Fruit fly (Drosophila melanogaster) whole organism, embryonic: Measurements from ENCODE around the gene TFAM.

Experiments
- Asciz ChIP-seq: fragments of 200-800 bp; sonication (Bioruptor generic); optimal IDR thresholded peaks from 2 replicates; lab custom pipeline; 2017; ENCODE audit warnings: missing biosample characterization, mild to moderate bottlenecking, missing genetic modification characterization, missing genetic modification reagents
- B-H1 ChIP-seq: fragments of 200-800 bp; sonication (Bioruptor generic); IDR thresholded peaks from 3 replicates; pipeline ENCODE4 v1.3.6; 2022; ENCODE audit warnings: missing biosample characterization, missing genetic modification characterization
- Bgb ChIP-seq: fragments of 200-800 bp; sonication (Bioruptor generic); IDR thresholded peaks from 2 replicates; pipeline ENCODE4 v1.3.6; 2022; ENCODE audit warnings: missing biosample characterization, missing genetic modification characterization; ENCODE audit not compliant: partially characterized antibody
- CG10321 ChIP-seq: fragments of 200-800 bp; sonication (Bioruptor generic); IDR thresholded peaks from 2 replicates; pipeline ENCODE4 v1.3.6; 2022; ENCODE audit warnings: missing biosample characterization, missing genetic modification characterization
- CG10462 ChIP-seq: fragments of 200-800 bp; sonication (Bioruptor generic); optimal IDR thresholded peaks from 2 replicates; lab custom pipeline; 2016; ENCODE audit warnings: missing biosample characterization, missing genetic modification characterization
- CG12942 ChIP-seq: fragments of 200-800 bp; sonication (Bioruptor generic); optimal IDR thresholded peaks from 3 replicates; lab custom pipeline; 2016; ENCODE audit warnings: missing biosample characterization, missing genetic modification characterization
- CG15479 ChIP-seq: fragments of 200-800 bp; sonication (Bioruptor generic); optimal IDR thresholded peaks from 3 replicates; lab custom pipeline; 2019; ENCODE audit warnings: missing biosample characterization, mild to moderate bottlenecking, missing genetic modification characterization, moderate library complexity
- CG15514 ChIP-seq: fragments of 200-800 bp; sonication (Bioruptor generic); optimal IDR thresholded peaks from 3 replicates; lab custom pipeline; 2017; ENCODE audit warnings: missing biosample characterization, missing genetic modification characterization, mild to moderate bottlenecking, moderate library complexity, missing genetic modification reagents
- CG1603 ChIP-seq: fragments of 200-800 bp; sonication (Bioruptor generic); optimal IDR thresholded peaks from 2 replicates; lab custom pipeline; 2019; ENCODE audit warnings: missing biosample characterization, mild to moderate bottlenecking, missing genetic modification characterization, moderate library complexity
- CG1832 ChIP-seq: fragments of 200-800 bp; sonication (Bioruptor generic); optimal IDR thresholded peaks from 2 replicates; lab custom pipeline; 2017; ENCODE audit warnings: missing biosample characterization, mild to moderate bottlenecking, missing genetic modification characterization, inconsistent platforms
- CG18476 ChIP-seq: fragments of 200-800 bp; sonication (Bioruptor generic); optimal IDR thresholded peaks from 2 replicates; lab custom pipeline; 2016; ENCODE audit warnings: missing biosample characterization, mild to moderate bottlenecking, missing genetic modification characterization
- CG2116 ChIP-seq: fragments of 200-800 bp; sonication (Bioruptor generic); optimal IDR thresholded peaks from 3 replicates; lab custom pipeline; 2018; ENCODE audit warnings: missing biosample characterization, mild to moderate bottlenecking, missing genetic modification characterization
- CG2129 ChIP-seq: fragments of 200-800 bp; sonication (Bioruptor generic); IDR thresholded peaks from 2 replicates; pipeline ENCODE4 v1.3.6; 2022; ENCODE audit warnings: missing biosample characterization, missing genetic modification characterization; ENCODE audit not compliant: partially characterized antibody
- CG31224 ChIP-seq: fragments of 200-800 bp; sonication (Bioruptor generic); IDR thresholded peaks from 2 replicates; pipeline ENCODE4 v1.3.6; 2022; ENCODE audit warnings: missing biosample characterization, missing genetic modification characterization
- CG32767 ChIP-seq: fragments of 200-800 bp; sonication (Bioruptor generic); IDR thresholded peaks from 2 replicates; pipeline ENCODE4 v1.3.6; 2022; ENCODE audit warnings: missing biosample characterization, missing genetic modification characterization
- CG3281 ChIP-seq: fragments of 200-800 bp; sonication (Bioruptor generic); optimal IDR thresholded peaks from 3 replicates; lab custom pipeline; 2017; ENCODE audit warnings: missing biosample characterization, mild to moderate bottlenecking, missing genetic modification characterization
- CG34422 ChIP-seq: fragments of 200-800 bp; sonication (Bioruptor generic); IDR thresholded peaks from 3 replicates; pipeline ENCODE4 v1.3.6; 2022; ENCODE audit warnings: missing biosample characterization, missing genetic modification characterization
- CG4328 ChIP-seq: fragments of 200-800 bp; sonication (Bioruptor generic); optimal IDR thresholded peaks from 3 replicates; lab custom pipeline; 2017; ENCODE audit warnings: missing biosample characterization, missing genetic modification reagents, missing genetic modification characterization
- CG4820 ChIP-seq: fragments of 200-800 bp; sonication (Bioruptor generic); optimal IDR thresholded peaks from 3 replicates; lab custom pipeline; 2016; ENCODE audit warnings: missing biosample characterization, missing genetic modification characterization
- CG5180 ChIP-seq: fragments of 200-800 bp; sonication (Bioruptor generic); optimal IDR thresholded peaks from 3 replicates; lab custom pipeline; 2017; ENCODE audit warnings: missing biosample characterization, missing genetic modification characterization, mild to moderate bottlenecking, moderate library complexity, missing genetic modification reagents
- Ets65A ChIP-seq: fragments of 200-800 bp; sonication (Bioruptor generic); peaks from one replicate; lab custom pipeline; 2016; ENCODE audit warnings: missing biosample characterization, missing genetic modification characterization
- Fer1 ChIP-seq: fragments of 200-800 bp; sonication (Bioruptor generic); optimal IDR thresholded peaks from 2 replicates; lab custom pipeline; 2017; ENCODE audit warnings: missing biosample characterization, mild to moderate bottlenecking, missing genetic modification characterization
- MESR4 ChIP-seq: fragments of 200-800 bp; sonication (Bioruptor generic); optimal IDR thresholded peaks from 2 replicates; lab custom pipeline; 2018; ENCODE audit warnings: missing biosample characterization, mild to moderate bottlenecking, missing genetic modification characterization, moderate library complexity
- Med ChIP-seq: fragments of 200-800 bp; sonication (Bioruptor generic); peaks from one replicate; lab custom pipeline; 2016; ENCODE audit warnings: missing biosample characterization, missing genetic modification characterization, mild to moderate bottlenecking, inconsistent platforms, moderate library complexity
- Nf-YB ChIP-seq: fragments of 200-800 bp; sonication (Bioruptor generic); optimal IDR thresholded peaks from 3 replicates; lab custom pipeline; 2019; ENCODE audit warnings: missing biosample characterization, mild to moderate bottlenecking, missing genetic modification characterization, moderate library complexity
- Vsx1 ChIP-seq: fragments of 200-800 bp; sonication (Bioruptor generic); optimal IDR thresholded peaks from 2 replicates; lab custom pipeline; 2017; ENCODE audit warnings: missing biosample characterization, mild to moderate bottlenecking, missing genetic modification characterization, missing genetic modification reagents
- abd-A ChIP-seq: fragments of 200-800 bp; sonication (Bioruptor generic); optimal IDR thresholded peaks from 3 replicates; lab custom pipeline; 2019; ENCODE audit warnings: missing biosample characterization, mild to moderate bottlenecking, missing genetic modification characterization, moderate library complexity
- ash1 ChIP-seq: fragments of 200-800 bp; sonication (Bioruptor generic); optimal IDR thresholded peaks from 2 replicates; lab custom pipeline; 2018; ENCODE audit warnings: missing biosample characterization, mild to moderate bottlenecking, missing genetic modification characterization
- cas ChIP-seq: fragments of 200-800 bp; sonication (Bioruptor generic); IDR thresholded peaks from 2 replicates; pipeline ENCODE4 v1.3.6; 2022; ENCODE audit warnings: missing biosample characterization, missing genetic modification characterization
- chif ChIP-seq, 2 experiments: fragments of 200-800 bp; sonication (Bioruptor generic); optimal IDR thresholded peaks; 3 replicates each; lab custom pipeline; 2016; ENCODE audit warnings: missing biosample characterization in 2 of 2, missing genetic modification characterization in 2 of 2
- eyg ChIP-seq: fragments of 200-800 bp; sonication (Bioruptor generic); optimal IDR thresholded peaks from 3 replicates; lab custom pipeline; 2016; ENCODE audit warnings: missing biosample characterization, missing genetic modification characterization
- kay ChIP-seq: fragments of 200-800 bp; sonication (Bioruptor generic); optimal IDR thresholded peaks from 2 replicates; lab custom pipeline; 2016; ENCODE audit warnings: missing biosample characterization, missing genetic modification characterization
- ken ChIP-seq: fragments of 200-800 bp; sonication (Bioruptor generic); IDR thresholded peaks from 3 replicates; pipeline ENCODE4 v1.3.6; 2022; ENCODE audit warnings: missing biosample characterization, missing genetic modification characterization
- mirr ChIP-seq: fragments of 200-800 bp; sonication (Bioruptor generic); optimal IDR thresholded peaks from 3 replicates; lab custom pipeline; 2018; ENCODE audit warnings: missing biosample characterization, mild to moderate bottlenecking, missing genetic modification characterization
- onecut ChIP-seq: fragments of 200-800 bp; sonication (Bioruptor generic); IDR thresholded peaks from 2 replicates; pipeline ENCODE4 v1.3.6; 2022; ENCODE audit warnings: missing biosample characterization, missing genetic modification characterization
- pita ChIP-seq: fragments of 200-800 bp; sonication (Bioruptor generic); optimal IDR thresholded peaks from 2 replicates; lab custom pipeline; 2017; ENCODE audit warnings: missing biosample characterization, mild to moderate bottlenecking, missing genetic modification characterization
- pum ChIP-seq: fragments of 200-800 bp; sonication (Bioruptor generic); optimal IDR thresholded peaks from 2 replicates; lab custom pipeline; 2016; ENCODE audit warnings: missing biosample characterization, missing genetic modification characterization
- scrt ChIP-seq: fragments of 200-800 bp; sonication (Bioruptor generic); optimal IDR thresholded peaks from 2 replicates; lab custom pipeline; 2018; ENCODE audit warnings: missing biosample characterization, mild to moderate bottlenecking, missing genetic modification characterization, moderate library complexity
- seq ChIP-seq: fragments of 200-800 bp; sonication (Bioruptor generic); IDR thresholded peaks from 2 replicates; pipeline ENCODE4 v1.3.6; 2022; ENCODE audit warnings: missing biosample characterization, missing genetic modification characterization
- so ChIP-seq: fragments of 200-800 bp; sonication (Bioruptor generic); IDR thresholded peaks from 3 replicates; pipeline ENCODE4 v1.3.6; 2022; ENCODE audit warnings: missing biosample characterization, missing genetic modification characterization
- tgo ChIP-seq: fragments of 200-800 bp; sonication (Bioruptor generic); IDR thresholded peaks from 3 replicates; pipeline ENCODE4 v1.3.6; 2022; ENCODE audit warnings: missing biosample characterization, missing genetic modification characterization
- wdn ChIP-seq: fragments of 200-800 bp; sonication (Bioruptor generic); IDR thresholded peaks from 2 replicates; pipeline ENCODE4 v1.3.6; 2022; ENCODE audit warnings: missing biosample characterization, missing genetic modification characterization
- wek ChIP-seq: fragments of 200-800 bp; sonication (Bioruptor generic); optimal IDR thresholded peaks from 3 replicates; lab custom pipeline; 2018; ENCODE audit warnings: missing biosample characterization, mild to moderate bottlenecking, missing genetic modification characterization, moderate library complexity
- zf30C ChIP-seq: fragments of 200-800 bp; sonication (Bioruptor generic); optimal IDR thresholded peaks from 3 replicates; lab custom pipeline; 2018; ENCODE audit warnings: missing biosample characterization, mild to moderate bottlenecking, missing genetic modification characterization
- zfh2 ChIP-seq: fragments of 200-800 bp; sonication (Bioruptor generic); optimal IDR thresholded peaks from 2 replicates; lab custom pipeline; 2016; ENCODE audit warnings: missing biosample characterization, missing genetic modification characterization

Gene TFAM

DNA sequence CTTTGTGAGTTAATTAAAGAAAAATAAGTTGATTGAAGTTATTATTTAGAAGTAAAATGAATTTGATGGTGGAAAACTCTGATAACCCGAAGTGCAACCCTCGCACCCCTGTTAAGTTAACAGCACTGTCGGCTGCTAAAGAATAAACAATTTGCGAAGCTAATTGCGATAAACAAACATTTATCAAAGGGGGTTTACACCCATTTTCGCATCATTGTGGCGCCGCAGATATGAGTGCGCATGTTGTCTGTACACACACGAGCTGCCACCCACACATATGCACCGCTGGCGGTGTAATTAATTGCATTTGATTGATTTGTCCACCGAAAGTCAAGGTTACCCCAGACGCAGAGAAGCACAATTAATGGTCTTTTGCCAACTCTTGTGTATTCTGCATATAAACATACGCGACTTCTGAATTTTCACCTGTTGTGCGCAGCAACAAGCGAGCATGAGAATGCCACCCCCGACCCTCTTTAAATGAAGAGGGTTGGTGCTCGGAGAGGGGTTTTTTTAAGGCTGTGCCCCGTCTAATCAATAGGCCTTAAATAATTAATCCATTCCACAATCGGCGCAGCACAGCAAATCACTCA is 25.2 kb downstream of the TFAM start (continued):
- no peak for TF ChIP-seq B-H1
- TF ChIP-seq CG2116 (GFP tag; lab: Kevin White, UChicago): peak; percentile 90
- no peak for TF ChIP-seq zf30C (GFP tag; lab: Kevin White, UChicago)
- peak; percentile 3 for TF ChIP-seq CG15479
- TF ChIP-seq MESR4 (GFP tag; lab: Kevin White, UChicago): peak; percentile 24
- peak; percentile 38 for TF ChIP-seq Vsx1 (GFP tag; lab: Kevin White, UChicago)
- TF ChIP-seq CG3281: peak; percentile 0
- no peak for TF ChIP-seq CG4820 (GFP tag; lab: Kevin White, UChicago)
- peak; percentile 42 for TF ChIP-seq mirr (GFP tag; lab: Kevin White, UChicago)
- no peak for TF ChIP-seq CG18476
- no peak for TF ChIP-seq chif (GFP tag; optimal IDR thresholded peaks at IDR 0.05; lab: Kevin White, UChicago)
- TF ChIP-seq abd-A (tag; lab: Kevin White, UChicago): peak; percentile 16
- no peak for TF ChIP-seq ken (GFP tag; lab: Robert Waterston, UW)
- no peak for TF ChIP-seq ash1 (GFP tag; lab: Kevin White, UChicago)
- TF ChIP-seq Asciz (GFP tag; lab: Kevin White, UChicago): no peak
- TF ChIP-seq Med (GFP tag; lab: Kevin White, UChicago): peak; percentile 45
- TF ChIP-seq Bgb (GFP tag; lab: Robert Waterston, UW): peak; percentile 6; the same call in 1 of the 2 replicates
- TF ChIP-seq CG1603 (tag; lab: Kevin White, UChicago): peak; percentile 14
- TF ChIP-seq CG15514 (GFP tag; lab: Kevin White, UChicago): peak; percentile 21
- TF ChIP-seq Nf-YB (GFP tag; lab: Kevin White, UChicago): no peak
- no peak for TF ChIP-seq wdn (GFP tag; lab: Robert Waterston, UW)
- TF ChIP-seq CG4328: peak; percentile 8
- no peak for TF ChIP-seq CG10462 (GFP tag; lab: Kevin White, UChicago)
- no peak for TF ChIP-seq kay (GFP tag; lab: Kevin White, UChicago)
- peak; percentile 48 for TF ChIP-seq onecut (GFP tag; lab: Robert Waterston, UW)
- TF ChIP-seq so (GFP tag; lab: Robert Waterston, UW): no peak
- TF ChIP-seq CG5180 (GFP tag; lab: Kevin White, UChicago): peak; percentile 22
- TF ChIP-seq wek (GFP tag; lab: Kevin White, UChicago): peak; percentile 24
- TF ChIP-seq zfh2 (GFP tag; lab: Kevin White, UChicago): no peak
- TF ChIP-seq CG31224 (GFP tag; lab: Robert Waterston, UW): no peak
- peak; percentile 97 for TF ChIP-seq scrt (GFP tag; lab: Kevin White, UChicago)
- TF ChIP-seq CG2129 (GFP tag; lab: Robert Waterston, UW): no peak
- no peak for TF ChIP-seq cas (GFP tag; lab: Robert Waterston, UW)
- TF ChIP-seq CG34422 (GFP tag; lab: Robert Waterston, UW): peak; percentile 21; the same call in 1 of the 3 replicates
- TF ChIP-seq CG12942: no peak
- TF ChIP-seq eyg (GFP tag; lab: Kevin White, UChicago): peak; percentile 10
- TF ChIP-seq Ets65A (GFP tag; lab: Kevin White, UChicago): peak; percentile 69
- TF ChIP-seq CG10321: no peak
- 0 out of 2 replicates have a peak, but pooled peaks have one; percentile 42 for TF ChIP-seq CG32767
- TF ChIP-seq pum (GFP tag; lab: Kevin White, UChicago): no peak
- TF ChIP-seq pita: peak; percentile 35
- TF ChIP-seq CG1832 (GFP tag; lab: Kevin White, UChicago): no peak
- TF ChIP-seq Fer1 (GFP tag; lab: Kevin White, UChicago): peak; percentile 7
- no peak for TF ChIP-seq tgo (GFP tag; lab: Robert Waterston, UW)
- peak; percentile 40; the same call in 1 of the 2 replicates for TF ChIP-seq seq (GFP tag; lab: Robert Waterston, UW)
